Comparison of ENCODE assay signal across 3 fruit fly cellular contexts in the genomic region with DNA sequence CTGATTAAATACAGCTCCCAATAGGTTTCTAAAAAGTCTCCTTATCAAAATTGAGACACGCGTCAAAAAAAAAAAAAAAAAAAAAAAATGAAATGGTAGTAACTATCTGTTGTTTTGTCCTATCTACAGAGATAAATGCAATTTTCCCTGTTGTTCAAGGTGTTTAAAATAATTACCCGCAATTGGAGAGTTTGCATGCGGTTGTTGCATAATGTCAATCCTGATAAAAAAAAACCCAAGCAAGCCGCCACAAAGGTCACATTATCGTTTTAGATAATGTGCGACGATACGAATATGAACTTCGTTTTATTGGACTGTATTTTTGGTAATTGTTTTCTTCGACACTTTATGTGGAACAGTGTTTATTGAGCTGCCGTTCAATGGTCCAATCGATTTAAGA.
A peak's percentile ranks its signal among the peaks of the same experiment; 100 is the strongest.
TF ChIP-seq lines count a peak whose summit lies in the region.

No protein-coding gene starts in this region.

- TF ChIP-seq CTCF in whole organism, embryonic (GFP tag; optimal IDR thresholded peaks at IDR 0.05; lab: Kevin White, UChicago): no peak

TF ChIP-seq in whole organism, adult, 20 proteins besides CTCF, POLR2A, EP300 and RAD21:
- TF ChIP-seq cic (GFP tag; optimal IDR thresholded peaks at IDR 0.05; lab: Kevin White, UChicago) (peak; percentile 52), Crg-1 (GFP tag; optimal IDR thresholded peaks at IDR 0.05; lab: Kevin White, UChicago) (no peak), Clk (GFP tag; optimal IDR thresholded peaks at IDR 0.05; lab: Kevin White, UChicago) (no peak), CG14711 (tag; optimal IDR thresholded peaks at IDR 0.05; lab: Kevin White, UChicago) (no peak)

TF ChIP-seq in whole organism, embryonic, 481 proteins besides CTCF, POLR2A, EP300 and RAD21:
- TF ChIP-seq Mes4 (GFP tag; optimal IDR thresholded peaks at IDR 0.05; lab: Kevin White, UChicago) (no peak), CG11696 (GFP tag; IDR thresholded peaks at IDR 0.05; lab: Robert Waterston, UW) (no peak), CG7556 (GFP tag; optimal IDR thresholded peaks at IDR 0.05; lab: Kevin White, UChicago) (no peak), CG12659 (GFP tag; optimal IDR thresholded peaks at IDR 0.05; lab: Kevin White, UChicago) (no peak), ara (GFP tag; IDR thresholded peaks at IDR 0.05; lab: Robert Waterston, UW) (no peak), chm (GFP tag; IDR thresholded peaks at IDR 0.05; lab: Robert Waterston, UW) (no peak), CG8281 (tag; optimal IDR thresholded peaks at IDR 0.05; lab: Kevin White, UChicago) (no peak), sens (GFP tag; lab: Kevin White, UChicago) (no peak), cato (GFP tag; optimal IDR thresholded peaks at IDR 0.05; lab: Kevin White, UChicago; ENCODE audit: borderline replicate concordance) (no peak), org-1 (GFP tag; optimal IDR thresholded peaks at IDR 0.05; lab: Kevin White, UChicago) (no peak), ranshi (GFP tag; IDR thresholded peaks at IDR 0.05; lab: Robert Waterston, UW) (no peak), tgo (GFP tag; IDR thresholded peaks at IDR 0.05; lab: Robert Waterston, UW) (no peak), Tbp (GFP tag; optimal IDR thresholded peaks at IDR 0.05; lab: Kevin White, UChicago) (no peak), wor (GFP tag; IDR thresholded peaks at IDR 0.05; lab: Robert Waterston, UW) (no peak), chinmo (GFP tag; IDR thresholded peaks at IDR 0.05; lab: Robert Waterston, UW; ENCODE audit: partially characterized antibody) (0 out of 4 replicates have a peak, but pooled peaks have one; percentile 15), ham (GFP tag; IDR thresholded peaks at IDR 0.05; lab: Robert Waterston, UW) (no peak), CG18476 (GFP tag; optimal IDR thresholded peaks at IDR 0.05; lab: Kevin White, UChicago) (no peak), mirr (GFP tag; optimal IDR thresholded peaks at IDR 0.05; lab: Kevin White, UChicago) (peak; percentile 6), exex (tag; optimal IDR thresholded peaks at IDR 0.05; lab: Kevin White, UChicago) (peak; percentile 14), amos (GFP tag; IDR thresholded peaks at IDR 0.05; lab: Robert Waterston, UW; ENCODE audit: partially characterized antibody) (no peak), CG11398 (GFP tag; optimal IDR thresholded peaks at IDR 0.05; lab: Kevin White, UChicago) (no peak), Scr (GFP tag; IDR thresholded peaks at IDR 0.05; lab: Robert Waterston, UW; ENCODE audit: partially characterized antibody) (no peak), Hmx (GFP tag; optimal IDR thresholded peaks at IDR 0.05; lab: Kevin White, UChicago) (no peak), Pdp1 (GFP tag; optimal IDR thresholded peaks at IDR 0.05; lab: Kevin White, UChicago) (peak in 1 of 2 experiments; percentile 80), pzg (GFP tag; optimal IDR thresholded peaks at IDR 0.05; lab: Kevin White, UChicago) (no peak), CG9727 (GFP tag; optimal IDR thresholded peaks at IDR 0.05; lab: Kevin White, UChicago) (no peak)

TF ChIP-seq in whole organism, prepupa, 60 proteins besides CTCF, POLR2A, EP300 and RAD21:
- no peak for TF ChIP-seq Hr38 (GFP tag; optimal IDR thresholded peaks at IDR 0.05; lab: Kevin White, UChicago)
- no peak for TF ChIP-seq ss (GFP tag; optimal IDR thresholded peaks at IDR 0.05; lab: Kevin White, UChicago)
- TF ChIP-seq vri (GFP tag; optimal IDR thresholded peaks at IDR 0.05; lab: Kevin White, UChicago): peak; percentile 39
- no peak for TF ChIP-seq fd85E (GFP tag; optimal IDR thresholded peaks at IDR 0.05; lab: Kevin White, UChicago)
- TF ChIP-seq CG34406 (GFP tag; optimal IDR thresholded peaks at IDR 0.05; lab: Kevin White, UChicago): no peak
- TF ChIP-seq CG15336 (GFP tag; IDR thresholded peaks at IDR 0.05; lab: Robert Waterston, UW): no peak
- TF ChIP-seq CG11762 (GFP tag; optimal IDR thresholded peaks at IDR 0.05; lab: Kevin White, UChicago; ENCODE audit: insufficient read depth): no peak
